Fruit fly (Drosophila melanogaster) whole organism, embryonic: ENCODE data around the gene Tollo.

ENCODE experiments used
- CG9817 ChIP-seq: fragments of 200-800 bp; sonication (Bioruptor generic); optimal IDR thresholded peaks from 2 replicates; lab custom pipeline; 2018; ENCODE audit warnings: missing biosample characterization, mild to moderate bottlenecking, missing genetic modification characterization, moderate library complexity
- CTCF ChIP-seq: fragments of 200-800 bp; sonication (Bioruptor generic); optimal IDR thresholded peaks from 2 replicates; lab custom pipeline; 2017; ENCODE audit warnings: missing biosample characterization, mild to moderate bottlenecking, missing genetic modification characterization, moderate library complexity
- Kr ChIP-seq: fragments of 200-800 bp; sonication (Bioruptor generic); optimal IDR thresholded peaks from 2 replicates; lab custom pipeline; 2017; ENCODE audit warnings: missing biosample characterization, mild to moderate bottlenecking, missing genetic modification characterization
- Lhr ChIP-seq: fragments of 200-800 bp; sonication (Bioruptor generic); optimal IDR thresholded peaks from 3 replicates; lab custom pipeline; 2017; ENCODE audit warnings: mild to moderate bottlenecking, missing biosample characterization, missing genetic modification reagents, missing genetic modification characterization
- Nf-YB ChIP-seq: fragments of 200-800 bp; sonication (Bioruptor generic); optimal IDR thresholded peaks from 3 replicates; lab custom pipeline; 2019; ENCODE audit warnings: missing biosample characterization, mild to moderate bottlenecking, missing genetic modification characterization, moderate library complexity
- Vsx1 ChIP-seq: fragments of 200-800 bp; sonication (Bioruptor generic); optimal IDR thresholded peaks from 2 replicates; lab custom pipeline; 2017; ENCODE audit warnings: missing biosample characterization, mild to moderate bottlenecking, missing genetic modification characterization, missing genetic modification reagents
- gsb-n ChIP-seq: fragments of 200-800 bp; sonication (Bioruptor generic); optimal IDR thresholded peaks from 3 replicates; lab custom pipeline; 2018; ENCODE audit warnings: missing biosample characterization, mild to moderate bottlenecking, missing genetic modification characterization
- pros ChIP-seq: fragments of 200-800 bp; sonication (Bioruptor generic); optimal IDR thresholded peaks from 3 replicates; lab custom pipeline; 2019; ENCODE audit warnings: missing biosample characterization, mild to moderate bottlenecking, missing genetic modification characterization, moderate library complexity
- pzg ChIP-seq: fragments of 200-800 bp; sonication (Bioruptor generic); optimal IDR thresholded peaks from 3 replicates; lab custom pipeline; 2018; ENCODE audit warnings: missing biosample characterization, mild to moderate bottlenecking, missing genetic modification characterization, moderate library complexity
- sens ChIP-seq: fragments of 200-800 bp; sonication (Bioruptor generic); peaks from one replicate; lab custom pipeline; 2016; ENCODE audit warnings: missing biosample characterization, missing genetic modification characterization
- sqz ChIP-seq: fragments of 200-800 bp; sonication (Bioruptor generic); optimal IDR thresholded peaks from 3 replicates; lab custom pipeline; 2018; ENCODE audit warnings: missing biosample characterization, mild to moderate bottlenecking, missing genetic modification characterization
- unc-4 ChIP-seq: fragments of 200-800 bp; sonication (Bioruptor generic); IDR thresholded peaks from 2 replicates; pipeline ENCODE4 v1.3.6; 2022; ENCODE audit warnings: missing biosample characterization, missing genetic modification characterization; ENCODE audit not compliant: partially characterized antibody

Tollo gene

DNA sequence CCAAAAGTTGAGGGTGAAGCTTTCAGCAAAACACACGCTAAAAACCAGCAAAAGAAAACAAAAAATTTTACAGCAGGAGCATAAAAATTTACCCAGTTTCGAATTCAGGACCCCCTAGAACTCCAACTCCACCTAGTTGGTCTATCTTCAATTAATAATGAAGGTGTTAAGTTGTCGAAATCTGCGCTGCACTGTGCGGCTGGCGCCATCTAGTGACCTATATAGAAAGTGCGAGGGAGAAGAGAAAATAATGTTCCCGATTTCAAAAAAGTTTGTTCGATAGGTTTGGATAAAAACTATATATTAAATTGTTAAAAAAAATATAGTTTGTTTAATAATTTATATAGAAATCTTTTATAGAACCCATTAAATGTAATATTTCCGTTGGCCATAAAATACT is 51.5 kb downstream of the Tollo start:
- peak; percentile 80 for TF ChIP-seq CTCF (GFP tag; lab: Kevin White, UChicago)
- no peak for TF ChIP-seq unc-4 (GFP tag; lab: Robert Waterston, UW)
- TF ChIP-seq, all 482 proteins: peak for 1

dm6 chr3L:15289257-15289762 is 53.9 kb downstream of the Tollo start:
- TF ChIP-seq pzg = no peak
- TF ChIP-seq gsb-n (tag; lab: Kevin White, UChicago) = peak; percentile 95
- TF ChIP-seq sens (GFP tag; lab: Kevin White, UChicago) = peak; percentile 18
- peak; percentile 10 for TF ChIP-seq sqz (GFP tag; lab: Kevin White, UChicago)
- TF ChIP-seq Vsx1 (GFP tag; lab: Kevin White, UChicago) = no peak
- no peak for TF ChIP-seq CG9817 (tag; lab: Kevin White, UChicago)
- peak; percentile 8 for TF ChIP-seq Nf-YB
- TF ChIP-seq Lhr (GFP tag; lab: Kevin White, UChicago) = no peak
- TF ChIP-seq Kr = peak; percentile 69
- TF ChIP-seq pros (GFP tag; lab: Kevin White, UChicago) = peak; percentile 84
